Fruit fly (Drosophila melanogaster): ENCODE results near the gene Nplp4.

DNA sequence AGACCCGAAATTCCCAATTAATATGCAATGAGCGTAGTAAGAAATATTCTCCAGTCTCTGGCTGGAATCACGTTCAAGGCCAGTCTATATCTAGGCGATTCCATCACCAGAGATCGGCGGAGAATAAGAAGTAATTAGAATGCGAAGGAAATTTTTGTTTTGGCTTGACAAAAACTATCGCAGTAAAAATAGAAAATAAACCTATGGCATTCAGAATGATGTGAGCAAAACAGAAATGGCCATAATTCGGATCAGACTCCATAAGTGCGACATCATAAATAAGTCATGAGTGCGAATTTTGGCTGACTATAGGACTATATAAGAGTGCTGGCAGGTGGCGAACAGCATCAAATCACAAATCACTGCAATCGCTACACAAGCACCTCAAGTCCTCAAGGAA, at the start of gene Nplp4:
- no peak for TF ChIP-seq CTCF (optimal IDR thresholded peaks at IDR 0.05)
- TF ChIP-seq CG8478 (optimal IDR thresholded peaks at IDR 0.05): no peak

Measured in S2 (cell line).